Worm (Caenorhabditis elegans) whole organism, late embryonic: Measurements from ENCODE around the gene F09C12.2.

Experiments used
- C08G9.2 ChIP-seq: sonication (generic microtip); optimal IDR thresholded peaks from 2 replicates; lab custom pipeline; 2016; ENCODE audit warnings: mild to moderate bottlenecking, missing genetic modification characterization, moderate library complexity, missing compliant biosample characterization
- F13H6.1 ChIP-seq: sonication (generic microtip); optimal IDR thresholded peaks from 2 replicates; lab custom pipeline; 2016; ENCODE audit warnings: missing genetic modification characterization, missing compliant biosample characterization
- K09A11.1 ChIP-seq: sonication (generic microtip); optimal IDR thresholded peaks from 2 replicates; lab custom pipeline; 2017; ENCODE audit warnings: antibody characterized with exemption, mild to moderate bottlenecking, missing genetic modification characterization, missing compliant biosample characterization; ENCODE audit not compliant: insufficient read depth
- ahr-1 ChIP-seq: sonication (generic microtip); optimal IDR thresholded peaks from 2 replicates; lab custom pipeline; 2016; ENCODE audit warnings: missing genetic modification characterization, missing compliant biosample characterization
- ama-1 ChIP-seq: fragments of 150-350 bp; optimal IDR thresholded peaks from 2 replicates; lab custom pipeline; 2014
- ceh-14 ChIP-seq: sonication (generic microtip); optimal IDR thresholded peaks from 2 replicates; lab custom pipeline; 2016; ENCODE audit warnings: missing genotype, missing genetic modification characterization, missing compliant biosample characterization
- ceh-2 ChIP-seq: sonication (generic microtip); optimal IDR thresholded peaks from 2 replicates; lab custom pipeline; 2016; ENCODE audit warnings: missing genotype, missing genetic modification characterization, missing compliant biosample characterization
- ceh-22 ChIP-seq: sonication (generic microtip); optimal IDR thresholded peaks from 2 replicates; lab custom pipeline; 2017; ENCODE audit warnings: missing biosample characterization, missing genetic modification characterization
- ceh-24 ChIP-seq: sonication (generic microtip); optimal IDR thresholded peaks from 2 replicates; lab custom pipeline; 2016; ENCODE audit warnings: mild to moderate bottlenecking, missing genetic modification characterization, missing compliant biosample characterization
- ceh-30 ChIP-seq: fragments of 150-350 bp; optimal IDR thresholded peaks from 2 replicates; lab custom pipeline; 2014; ENCODE audit warnings: missing biosample characterization, missing genetic modification characterization
- ceh-31 ChIP-seq: sonication (generic microtip); optimal IDR thresholded peaks from 2 replicates; lab custom pipeline; 2016; ENCODE audit warnings: missing genetic modification characterization, missing compliant biosample characterization
- ceh-34 ChIP-seq: sonication (generic microtip); optimal IDR thresholded peaks from 2 replicates; lab custom pipeline; 2016; ENCODE audit warnings: mild to moderate bottlenecking, missing genetic modification characterization, missing compliant biosample characterization
- ceh-45 ChIP-seq: fragments of 200-800 bp; sonication (Bioruptor generic); IDR thresholded peaks from 2 replicates; pipeline ENCODE4 v1.3.6; 2022; ENCODE audit warnings: missing genetic modification reagents, missing genetic modification characterization, missing compliant biosample characterization
- ceh-6 ChIP-seq: fragments of 200-800 bp; sonication (Bioruptor generic); optimal IDR thresholded peaks from 2 replicates; lab custom pipeline; 2018; ENCODE audit warnings: mild to moderate bottlenecking, missing genetic modification characterization, missing compliant biosample characterization
- ceh-9 ChIP-seq: sonication (generic microtip); optimal IDR thresholded peaks from 2 replicates; lab custom pipeline; 2016; ENCODE audit warnings: mild to moderate bottlenecking, missing genetic modification characterization, inconsistent platforms, missing compliant biosample characterization
- che-1 ChIP-seq: sonication (generic microtip); optimal IDR thresholded peaks from 2 replicates; lab custom pipeline; 2016; ENCODE audit warnings: mild to moderate bottlenecking, missing genetic modification characterization, missing compliant biosample characterization
- dve-1 ChIP-seq: sonication (generic microtip); optimal IDR thresholded peaks from 2 replicates; lab custom pipeline; 2017; ENCODE audit warnings: antibody characterized with exemption, mild to moderate bottlenecking, missing genetic modification characterization, missing compliant biosample characterization
- elt-4 ChIP-seq: sonication (generic microtip); optimal IDR thresholded peaks from 2 replicates; lab custom pipeline; 2016; ENCODE audit warnings: missing genetic modification characterization, missing compliant biosample characterization
- ets-4 ChIP-seq: sonication (generic microtip); optimal IDR thresholded peaks from 2 replicates; lab custom pipeline; 2016; ENCODE audit warnings: missing genetic modification characterization, missing compliant biosample characterization
- eyg-1 ChIP-seq: sonication (generic microtip); optimal IDR thresholded peaks from 2 replicates; lab custom pipeline; 2016; ENCODE audit warnings: missing genotype, missing genetic modification characterization, missing compliant biosample characterization
- fax-1 ChIP-seq: sonication (generic microtip); optimal IDR thresholded peaks from 2 replicates; lab custom pipeline; 2016; ENCODE audit warnings: missing genotype, missing genetic modification characterization, missing compliant biosample characterization
- fkh-10 ChIP-seq: fragments of 150-350 bp; optimal IDR thresholded peaks from 2 replicates; lab custom pipeline; 2014; ENCODE audit warnings: missing biosample characterization, missing genetic modification reagents, missing genetic modification characterization
- fkh-6 ChIP-seq: sonication (generic microtip); optimal IDR thresholded peaks from 2 replicates; lab custom pipeline; 2016; ENCODE audit warnings: missing genetic modification characterization, missing compliant biosample characterization
- gmeb-2 ChIP-seq: sonication (generic microtip); optimal IDR thresholded peaks from 2 replicates; lab custom pipeline; 2016; ENCODE audit warnings: missing genetic modification characterization, inconsistent platforms, missing compliant biosample characterization
- hlh-13 ChIP-seq: fragments of 200-800 bp; sonication (Bioruptor generic); optimal IDR thresholded peaks from 2 replicates; lab custom pipeline; 2018; ENCODE audit warnings: mild to moderate bottlenecking, missing genetic modification characterization, missing compliant biosample characterization
- hlh-15 ChIP-seq: sonication (generic microtip); optimal IDR thresholded peaks from 2 replicates; lab custom pipeline; 2016; ENCODE audit warnings: missing genetic modification characterization, missing compliant biosample characterization
- hlh-6 ChIP-seq: sonication (generic microtip); optimal IDR thresholded peaks from 2 replicates; lab custom pipeline; 2016; ENCODE audit warnings: missing genotype, missing genetic modification characterization, missing compliant biosample characterization
- hlh-8 ChIP-seq: sonication (generic microtip); optimal IDR thresholded peaks from 2 replicates; lab custom pipeline; 2016; ENCODE audit warnings: missing genotype, missing genetic modification characterization, missing compliant biosample characterization
- lim-6 ChIP-seq: sonication (generic microtip); optimal IDR thresholded peaks from 2 replicates; lab custom pipeline; 2016; ENCODE audit warnings: missing genetic modification characterization, missing compliant biosample characterization
- lin-11 ChIP-seq: fragments of 200-800 bp; sonication (Bioruptor generic); optimal IDR thresholded peaks from 2 replicates; lab custom pipeline; 2018; ENCODE audit warnings: mild to moderate bottlenecking, missing genetic modification characterization, missing compliant biosample characterization
- madf-2 ChIP-seq: sonication (generic microtip); optimal IDR thresholded peaks from 2 replicates; lab custom pipeline; 2017; ENCODE audit warnings: missing genetic modification characterization, missing compliant biosample characterization
- nfya-1 ChIP-seq: sonication (generic microtip); optimal IDR thresholded peaks from 2 replicates; lab custom pipeline; 2017; ENCODE audit warnings: missing genetic modification characterization, mild to moderate bottlenecking, missing compliant biosample characterization, antibody characterized with exemption, moderate library complexity
- nhr-232 ChIP-seq: sonication (generic microtip); optimal IDR thresholded peaks from 2 replicates; lab custom pipeline; 2016; ENCODE audit warnings: missing genetic modification characterization, missing compliant biosample characterization
- npax-4 ChIP-seq: sonication (generic microtip); optimal IDR thresholded peaks from 2 replicates; lab custom pipeline; 2016; ENCODE audit warnings: missing genetic modification characterization, missing compliant biosample characterization
- odd-2 ChIP-seq: sonication (generic microtip); optimal IDR thresholded peaks from 2 replicates; lab custom pipeline; 2017; ENCODE audit warnings: antibody characterized with exemption, mild to moderate bottlenecking, missing genetic modification characterization, missing compliant biosample characterization
- pat-9 ChIP-seq: fragments of 200-800 bp; sonication (Bioruptor generic); optimal IDR thresholded peaks from 2 replicates; lab custom pipeline; 2018; ENCODE audit warnings: mild to moderate bottlenecking, missing genetic modification characterization, moderate library complexity, missing compliant biosample characterization
- pax-1 ChIP-seq: fragments of 150-350 bp; optimal IDR thresholded peaks from 2 replicates; lab custom pipeline; 2014; ENCODE audit warnings: missing biosample characterization, missing genetic modification characterization
- pha-4 ChIP-seq: fragments of 150-350 bp; optimal IDR thresholded peaks from 2 replicates; lab custom pipeline; 2018; ENCODE audit warnings: missing biosample characterization, missing genetic modification reagents, missing genetic modification characterization
- pqm-1 ChIP-seq: sonication (generic microtip); optimal IDR thresholded peaks from 2 replicates; lab custom pipeline; 2016; ENCODE audit warnings: missing genetic modification characterization, missing compliant biosample characterization
- ref-2 ChIP-seq: sonication (generic microtip); optimal IDR thresholded peaks from 2 replicates; lab custom pipeline; 2016; ENCODE audit warnings: missing genetic modification characterization, missing compliant biosample characterization
- rnt-1 ChIP-seq: sonication (generic microtip); optimal IDR thresholded peaks from 2 replicates; lab custom pipeline; 2016; ENCODE audit warnings: missing genetic modification characterization, missing compliant biosample characterization
- tbx-2 ChIP-seq: sonication (generic microtip); optimal IDR thresholded peaks from 2 replicates; lab custom pipeline; 2016; ENCODE audit warnings: missing genetic modification characterization, missing compliant biosample characterization
- tbx-7 ChIP-seq: sonication (generic microtip); optimal IDR thresholded peaks from 2 replicates; lab custom pipeline; 2016; ENCODE audit warnings: missing genotype, missing genetic modification characterization, missing compliant biosample characterization
- ttx-3 ChIP-seq: sonication (generic microtip); optimal IDR thresholded peaks from 2 replicates; lab custom pipeline; 2016; ENCODE audit warnings: missing genetic modification reagents, missing genetic modification characterization, missing compliant biosample characterization
- unc-42 ChIP-seq: sonication (generic microtip); optimal IDR thresholded peaks from 2 replicates; lab custom pipeline; 2016; ENCODE audit warnings: missing genotype, missing genetic modification characterization, missing compliant biosample characterization
- unc-55 ChIP-seq: sonication (generic microtip); optimal IDR thresholded peaks from 2 replicates; lab custom pipeline; 2017; ENCODE audit warnings: missing biosample characterization, missing genetic modification reagents, missing genetic modification characterization
- unc-86 ChIP-seq: sonication (generic microtip); optimal IDR thresholded peaks from 2 replicates; lab custom pipeline; 2016; ENCODE audit warnings: missing genetic modification characterization, missing compliant biosample characterization
- zip-5 ChIP-seq: sonication (generic microtip); optimal IDR thresholded peaks from 2 replicates; lab custom pipeline; 2016; ENCODE audit warnings: missing genetic modification characterization, missing compliant biosample characterization
- ztf-16 ChIP-seq: sonication (generic microtip); optimal IDR thresholded peaks from 2 replicates; lab custom pipeline; 2017; ENCODE audit warnings: missing genetic modification characterization, missing compliant biosample characterization

The F09C12.2 gene

ce11 chrII:5109693-5110092 lies at the start of gene F09C12.2:
F09C12.2 (plus strand) TSS chrII:5110012.
- no peak for TF ChIP-seq ceh-45 (GFP tag; lab: Robert Waterston, UW)
- TF ChIP-seq gmeb-2, result no peak
- TF ChIP-seq dve-1, result no peak
- TF ChIP-seq pax-1 (tag; lab: Kevin White, UChicago), result no peak
- TF ChIP-seq ref-2, result no peak
- no peak for TF ChIP-seq ama-1 (lab: Kevin White, UChicago)
- no peak for TF ChIP-seq ceh-31 (tag; lab: Kevin White, UChicago)
- no peak for TF ChIP-seq fkh-6
- TF ChIP-seq ceh-2 (tag; lab: Kevin White, UChicago), result no peak
- no peak for TF ChIP-seq pha-4 (tag; lab: Kevin White, UChicago)
- TF ChIP-seq hlh-6 (tag; lab: Kevin White, UChicago), result no peak
- TF ChIP-seq npax-4 (tag; lab: Kevin White, UChicago), result no peak
- no peak for TF ChIP-seq ttx-3
- no peak for TF ChIP-seq pqm-1 (tag; lab: Kevin White, UChicago)
- no peak for TF ChIP-seq F13H6.1 (tag; lab: Kevin White, UChicago)
- TF ChIP-seq pat-9 (tag; lab: Kevin White, UChicago), result no peak
- no peak for TF ChIP-seq K09A11.1

- TF ChIP-seq lim-6 (tag; lab: Kevin White, UChicago) (no peak), elt-4 (tag; lab: Kevin White, UChicago) (no peak), hlh-8 (no peak), che-1 (no peak), ceh-30 (tag; lab: Kevin White, UChicago) (no peak), ahr-1 (no peak), ama-1 (lab: Kevin White, UChicago) (no peak), hlh-15 (tag; lab: Kevin White, UChicago) (no peak)
These were observed 49.1 kb upstream of the F09C12.2 start, which contains the start of gene pho-12 for ce11 chrII:5060719-5061118. pho-12 (minus strand) TSS chrII:5060819.

- TF ChIP-seq pqm-1 (tag; lab: Kevin White, UChicago) (peak; percentile 23), tbx-7 (peak; percentile 43), dve-1 (no peak), nhr-232 (tag; lab: Kevin White, UChicago) (no peak), pat-9 (tag; lab: Kevin White, UChicago) (no peak), ets-4 (tag; lab: Kevin White, UChicago) (peak; percentile 57), hlh-13 (no peak), C08G9.2 (tag; lab: Kevin White, UChicago) (peak; percentile 63), ceh-9 (tag; lab: Kevin White, UChicago) (no peak), odd-2 (no peak), lin-11 (tag; lab: Kevin White, UChicago) (no peak), rnt-1 (peak; percentile 52), ceh-34 (tag; lab: Kevin White, UChicago) (peak; percentile 68), tbx-2 (tag; lab: Kevin White, UChicago) (peak; percentile 73), ceh-31 (tag; lab: Kevin White, UChicago) (peak; percentile 91), K09A11.1 (no peak), ceh-22 (no peak), ceh-6 (GFP tag; lab: Kevin White, UChicago) (no peak), ceh-2 (tag; lab: Kevin White, UChicago) (peak; percentile 69), ama-1 (lab: Kevin White, UChicago) (no peak), ceh-24 (tag; lab: Kevin White, UChicago) (no peak), unc-86 (tag; lab: Kevin White, UChicago) (no peak), unc-55 (GFP tag; lab: Kevin White, UChicago) (no peak), pax-1 (tag; lab: Kevin White, UChicago) (peak; percentile 16), fkh-10 (no peak), ztf-16 (peak; percentile 14), che-1 (no peak), lim-6 (tag; lab: Kevin White, UChicago) (peak; percentile 25), ceh-14 (peak; percentile 52), F13H6.1 (tag; lab: Kevin White, UChicago) (peak; percentile 36), unc-42 (tag; lab: Kevin White, UChicago) (peak; percentile 56), hlh-8 (peak; percentile 13), madf-2 (tag; lab: Kevin White, UChicago) (no peak), eyg-1 (no peak), nfya-1 (tag; lab: Kevin White, UChicago) (peak; percentile 38), zip-5 (peak; percentile 43), fax-1 (peak; percentile 58)
These were observed 47.9 kb upstream of the F09C12.2 start, which contains the start of gene smc-5 for ce11 chrII:5061794-5062368. smc-5 (plus strand) TSS chrII:5062125.
